Worm (Caenorhabditis elegans) whole organism, L4/young adult: Measurements from ENCODE around the gene hpo-40.
A peak's percentile ranks its signal among the peaks of the same experiment; 100 is the strongest.

Experiments
- dao-5 ChIP-seq: sonication (generic microtip); optimal IDR thresholded peaks from 2 replicates; lab custom pipeline; 2016; ENCODE audit warnings: missing genotype, missing genetic modification characterization, moderate library complexity, missing compliant biosample characterization
- him-1 ChIP-seq: sonication (generic microtip); optimal IDR thresholded peaks from 2 replicates; lab custom pipeline; 2016; ENCODE audit warnings: missing genotype, missing genetic modification reagents, missing genetic modification characterization, missing compliant biosample characterization

ce11 chrV:10174632-10175075, 38.1 kb upstream of the hpo-40 start:
- TF ChIP-seq him-1 (tag; lab: Kevin White, UChicago) (peak; percentile 95), dao-5 (no peak)
